Worm (Caenorhabditis elegans): ENCODE results near the gene R05F9.9.

The R05F9.9 gene

DNA sequence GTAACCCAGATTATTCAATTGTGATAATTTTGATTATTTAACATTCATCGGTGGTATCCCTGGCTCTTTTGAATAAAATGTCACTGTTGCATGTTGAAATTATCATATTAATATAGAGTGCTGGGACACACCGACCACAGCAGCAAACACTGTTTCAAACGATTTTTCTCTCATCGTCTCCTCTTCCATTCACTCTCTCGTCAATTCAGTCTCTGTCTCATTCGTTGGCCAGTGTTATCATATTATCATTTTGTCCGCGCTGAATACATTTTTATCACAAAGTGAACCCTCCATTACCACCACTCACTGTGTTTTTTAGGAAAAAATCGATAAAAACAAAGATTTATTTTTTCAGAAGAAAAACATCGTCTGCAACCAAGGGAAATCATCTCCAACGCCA, 44.8 kb downstream of the R05F9.9 start (continued):
- TF ChIP-seq fkh-4 (tag; optimal IDR thresholded peaks at IDR 0.05; ENCODE audit: borderline replicate concordance) (no peak), mab-9 (GFP tag; IDR thresholded peaks at IDR 0.05) (no peak), aha-1 (tag; optimal IDR thresholded peaks at IDR 0.05) (no peak), elt-2 (tag; optimal IDR thresholded peaks at IDR 0.05) (peak; percentile 85), hlh-17 (GFP tag; optimal IDR thresholded peaks at IDR 0.05; ENCODE audit: borderline replicate concordance) (no peak), nhr-84 (tag; optimal IDR thresholded peaks at IDR 0.05) (no peak), unc-62 (GFP tag; optimal IDR thresholded peaks at IDR 0.05) (no peak), ces-1 (GFP tag; optimal IDR thresholded peaks at IDR 0.05) (no peak), lsy-2 (tag; optimal IDR thresholded peaks at IDR 0.05) (no peak), aly-2 (tag; optimal IDR thresholded peaks at IDR 0.05) (no peak), nhr-71 (tag; optimal IDR thresholded peaks at IDR 0.05) (no peak), ceh-8 (GFP tag; optimal IDR thresholded peaks at IDR 0.05) (no peak), ztf-4 (tag; optimal IDR thresholded peaks at IDR 0.05) (no peak), pag-3 (tag; optimal IDR thresholded peaks at IDR 0.05; ENCODE audit: borderline replicate concordance, insufficient read depth) (no peak), efl-3 (GFP tag; optimal IDR thresholded peaks at IDR 0.05) (no peak), ama-1 (optimal IDR thresholded peaks at IDR 0.05) (no peak), snu-23 (GFP tag; optimal IDR thresholded peaks at IDR 0.05) (peak; percentile 4), sox-4 (tag; optimal IDR thresholded peaks at IDR 0.05) (no peak), alr-1 (tag; optimal IDR thresholded peaks at IDR 0.05; ENCODE audit: borderline replicate concordance) (no peak), egl-13 (tag; optimal IDR thresholded peaks at IDR 0.05) (no peak), nhr-77 (tag; optimal IDR thresholded peaks at IDR 0.05) (no peak), lin-39 (tag; optimal IDR thresholded peaks at IDR 0.05) (no peak), lin-14 (GFP tag; optimal IDR thresholded peaks at IDR 0.05) (peak; percentile 8), nhr-47 (tag; optimal IDR thresholded peaks at IDR 0.05) (no peak), ceh-82 (tag; optimal IDR thresholded peaks at IDR 0.05) (no peak), ceh-90 (tag; optimal IDR thresholded peaks at IDR 0.05) (no peak), nhr-85 (tag) (no peak), fkh-10 (GFP tag; optimal IDR thresholded peaks at IDR 0.05) (no peak), C16A3.4 (tag; optimal IDR thresholded peaks at IDR 0.05) (no peak), C04F5.9 (tag; optimal IDR thresholded peaks at IDR 0.05) (no peak), nhr-11 (tag; optimal IDR thresholded peaks at IDR 0.05) (no peak), fos-1 (tag; optimal IDR thresholded peaks at IDR 0.05) (no peak), unc-130 (tag; optimal IDR thresholded peaks at IDR 0.05) (peak; percentile 5), skn-1 (tag; optimal IDR thresholded peaks at IDR 0.05) (no peak), C34B4.2 (tag; optimal IDR thresholded peaks at IDR 0.05) (no peak), sptf-1 (tag; optimal IDR thresholded peaks at IDR 0.05) (no peak), rnt-1 (tag; optimal IDR thresholded peaks at IDR 0.05) (no peak), ets-5 (GFP tag; IDR thresholded peaks at IDR 0.05) (no peak), F16B12.6 (tag; optimal IDR thresholded peaks at IDR 0.05) (no peak)

DNA sequence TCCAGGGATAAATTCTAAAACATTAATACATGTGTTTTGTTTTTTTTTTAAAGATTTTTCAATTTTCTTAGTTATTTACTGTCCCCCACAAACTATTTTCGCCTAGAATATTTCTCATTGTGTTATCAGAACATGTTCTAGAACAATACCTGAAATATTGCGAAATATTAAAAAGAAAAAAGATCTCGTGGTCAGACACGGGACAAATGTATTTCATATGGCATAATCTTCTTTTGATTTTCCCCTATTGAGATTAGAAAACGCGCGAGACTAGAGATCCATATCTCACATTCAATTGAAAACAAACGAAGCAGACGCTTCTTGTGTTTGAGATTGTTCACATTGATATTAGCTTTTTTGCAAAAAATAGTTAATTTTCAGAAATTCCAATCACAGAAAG, 45.8 kb downstream of the R05F9.9 start:
- TF ChIP-seq fkh-8 (tag; optimal IDR thresholded peaks at IDR 0.05) (peak; percentile 45), lin-13 (GFP tag; optimal IDR thresholded peaks at IDR 0.05) (peak; percentile 26), lin-35 (GFP tag; optimal IDR thresholded peaks at IDR 0.05) (peak in 1 of 2 experiments; percentile 58), ztf-11 (tag; optimal IDR thresholded peaks at IDR 0.05) (no peak), unc-30 (tag; optimal IDR thresholded peaks at IDR 0.05) (no peak), hpl-2 (GFP tag; optimal IDR thresholded peaks at IDR 0.05) (no peak), isw-1 (GFP tag; IDR thresholded peaks at IDR 0.05) (no peak), C04F5.9 (tag; optimal IDR thresholded peaks at IDR 0.05) (no peak), egl-27 (tag; optimal IDR thresholded peaks at IDR 0.05) (no peak), hlh-17 (GFP tag; optimal IDR thresholded peaks at IDR 0.05; ENCODE audit: borderline replicate concordance) (no peak), zip-4 (GFP tag; optimal IDR thresholded peaks at IDR 0.05) (peak; percentile 76), elt-2 (tag; optimal IDR thresholded peaks at IDR 0.05) (peak; percentile 11), C16A3.4 (tag; optimal IDR thresholded peaks at IDR 0.05) (no peak), blmp-1 (tag; optimal IDR thresholded peaks at IDR 0.05) (peak; percentile 53), mep-1 (tag; optimal IDR thresholded peaks at IDR 0.05) (peak; percentile 41), ceh-63 (GFP tag; optimal IDR thresholded peaks at IDR 0.05) (no peak), pax-3 (tag; optimal IDR thresholded peaks at IDR 0.05) (peak; percentile 38), nhr-12 (tag; optimal IDR thresholded peaks at IDR 0.05) (no peak), ets-5 (GFP tag; IDR thresholded peaks at IDR 0.05) (no peak), lsy-2 (tag; optimal IDR thresholded peaks at IDR 0.05) (peak in 1 of 2 experiments; percentile 34), C34B4.2 (tag; optimal IDR thresholded peaks at IDR 0.05) (no peak), aly-2 (tag; optimal IDR thresholded peaks at IDR 0.05) (no peak), nhr-90 (tag; optimal IDR thresholded peaks at IDR 0.05; ENCODE audit: poor library complexity) (no peak)

Data from whole organism, L1 larva.